Worm (Caenorhabditis elegans): Measurements from ENCODE around the gene F49E8.8.

The F49E8.8 gene

ce11 chrIV:7507305-7507704, 49.1 kb upstream of the F49E8.8 start (continued):
- peak; percentile 29 for TF ChIP-seq elt-2 (tag; optimal IDR thresholded peaks at IDR 0.05)
- no peak for TF ChIP-seq mef-2 (tag; optimal IDR thresholded peaks at IDR 0.05)
- TF ChIP-seq sup-37 (GFP tag; optimal IDR thresholded peaks at IDR 0.05), result no peak
- peak; percentile 67 for TF ChIP-seq nhr-19 (GFP tag; conservative IDR thresholded peaks at IDR 0.05)
- TF ChIP-seq snu-23 (GFP tag; optimal IDR thresholded peaks at IDR 0.05), result peak; percentile 69
- peak; percentile 67 for TF ChIP-seq lin-14 (GFP tag; optimal IDR thresholded peaks at IDR 0.05)
- no peak for TF ChIP-seq hpl-2 (GFP tag; optimal IDR thresholded peaks at IDR 0.05)
- TF ChIP-seq nhr-71 (tag; optimal IDR thresholded peaks at IDR 0.05), result peak; percentile 83
- TF ChIP-seq mep-1 (tag; optimal IDR thresholded peaks at IDR 0.05), result peak; percentile 53
- peak; percentile 35 to 59 for TF ChIP-seq lsy-2 (tag; optimal IDR thresholded peaks at IDR 0.05)
- no peak for TF ChIP-seq snpc-4 (tag; optimal IDR thresholded peaks at IDR 0.05)
- TF ChIP-seq nhr-20 (tag; optimal IDR thresholded peaks at IDR 0.05), result peak; percentile 75
- TF ChIP-seq mdl-1 (tag; optimal IDR thresholded peaks at IDR 0.05), result peak in 1 of 2 experiments; percentile 86
- peak in 1 of 6 experiments; percentile 65 for TF ChIP-seq elt-3 (tag; optimal IDR thresholded peaks at IDR 0.05)
- TF ChIP-seq fkh-8 (tag; optimal IDR thresholded peaks at IDR 0.05), result no peak
- TF ChIP-seq unc-98 (GFP tag; IDR thresholded peaks at IDR 0.05), result no peak
- peak; percentile 35 for TF ChIP-seq swsn-7 (tag; optimal IDR thresholded peaks at IDR 0.05)
- TF ChIP-seq lin-35 (GFP tag; optimal IDR thresholded peaks at IDR 0.05), result peak; percentile 28 to 80
- TF ChIP-seq jun-1 (tag; optimal IDR thresholded peaks at IDR 0.05), result no peak

ce11 chrIV:7507841-7508509, 48.5 kb upstream of the F49E8.8 start, which contains the start of the genes vdac-1 and R05G6.5:
TSS of gene vdac-1 (minus strand) at chrIV:7507891.
TSS of gene R05G6.5 (plus strand) at chrIV:7508367.
- TF ChIP-seq pag-3 (tag; optimal IDR thresholded peaks at IDR 0.05; ENCODE audit: borderline replicate concordance, insufficient read depth) (no peak), alr-1 (tag; optimal IDR thresholded peaks at IDR 0.05; ENCODE audit: borderline replicate concordance) (no peak), mdl-1 (tag; optimal IDR thresholded peaks at IDR 0.05) (peak in 1 of 2 experiments; percentile 89), swsn-7 (tag; optimal IDR thresholded peaks at IDR 0.05) (peak; percentile 82), rnt-1 (tag; optimal IDR thresholded peaks at IDR 0.05) (peak; percentile 79), sup-37 (GFP tag; optimal IDR thresholded peaks at IDR 0.05) (peak; percentile 25), nhr-71 (tag; optimal IDR thresholded peaks at IDR 0.05) (peak; percentile 95), nhr-77 (tag; optimal IDR thresholded peaks at IDR 0.05) (peak; percentile 90), lin-39 (tag; optimal IDR thresholded peaks at IDR 0.05) (no peak), C34B4.2 (tag; optimal IDR thresholded peaks at IDR 0.05) (peak; percentile 87), tlp-1 (tag; optimal IDR thresholded peaks at IDR 0.05) (no peak), vab-15 (tag; optimal IDR thresholded peaks at IDR 0.05) (peak; percentile 8), hlh-4 (tag; optimal IDR thresholded peaks at IDR 0.05) (no peak), ztf-4 (tag; optimal IDR thresholded peaks at IDR 0.05) (peak; percentile 55), ets-5 (GFP tag; IDR thresholded peaks at IDR 0.05) (no peak), fkh-8 (tag; optimal IDR thresholded peaks at IDR 0.05) (peak; percentile 81), grh-1 (GFP tag; IDR thresholded peaks at IDR 0.05) (peak; percentile 77), nhr-28 (tag; optimal IDR thresholded peaks at IDR 0.05) (no peak), ceh-88 (GFP tag; IDR thresholded peaks at IDR 0.05) (peak; percentile 49; the same call in 1 of the 2 replicates), lin-35 (GFP tag; optimal IDR thresholded peaks at IDR 0.05) (peak; percentile 94 to 97), ama-1 (optimal IDR thresholded peaks at IDR 0.05) (no peak), elt-3 (tag; optimal IDR thresholded peaks at IDR 0.05) (peak in 4 of 6 experiments; percentile 30 to 78 (median 46)), lir-3 (tag; optimal IDR thresholded peaks at IDR 0.05; ENCODE audit: poor library complexity) (peak; percentile 7), fkh-4 (tag; optimal IDR thresholded peaks at IDR 0.05; ENCODE audit: borderline replicate concordance) (no peak), blmp-1 (tag; optimal IDR thresholded peaks at IDR 0.05) (peak; percentile 79), dpl-1 (GFP tag; optimal IDR thresholded peaks at IDR 0.05) (peak; percentile 89 to 92 (median 92)), lin-15B (tag; optimal IDR thresholded peaks at IDR 0.05) (peak; percentile 72), Y116A8C.19 (tag; optimal IDR thresholded peaks at IDR 0.05; ENCODE audit: borderline replicate concordance) (no peak), sptf-1 (tag; optimal IDR thresholded peaks at IDR 0.05) (no peak), F16B12.6 (tag; optimal IDR thresholded peaks at IDR 0.05) (no peak), xbp-1 (tag; optimal IDR thresholded peaks at IDR 0.05) (peak; percentile 83), pax-3 (tag; optimal IDR thresholded peaks at IDR 0.05) (peak; percentile 47), nhr-12 (tag; optimal IDR thresholded peaks at IDR 0.05) (no peak), lin-14 (GFP tag; optimal IDR thresholded peaks at IDR 0.05) (peak; percentile 97), nhr-237 (tag; optimal IDR thresholded peaks at IDR 0.05) (peak; percentile 73), fkh-10 (GFP tag; optimal IDR thresholded peaks at IDR 0.05) (peak; percentile 28), efl-1 (optimal IDR thresholded peaks at IDR 0.05) (peak; percentile 59 to 93), efl-1 (GFP tag; optimal IDR thresholded peaks at IDR 0.05 in 1 of 2) (peak; percentile 90 to 99), lsy-2 (tag; optimal IDR thresholded peaks at IDR 0.05) (peak; percentile 77 to 90)

Data from whole organism, L1 larva.